Fruit fly (Drosophila melanogaster) S2 (cell line): Measurements from ENCODE around the gene CG32032.

Source experiments
- CG8478 ChIP-seq: fragments of >200 bp; optimal IDR thresholded peaks from 2 replicates; lab custom pipeline; 2018
- CTCF ChIP-seq, 2 experiments: fragments of >200 bp; optimal IDR thresholded peaks; 2 replicates each; lab custom pipeline; 2018

DNA sequence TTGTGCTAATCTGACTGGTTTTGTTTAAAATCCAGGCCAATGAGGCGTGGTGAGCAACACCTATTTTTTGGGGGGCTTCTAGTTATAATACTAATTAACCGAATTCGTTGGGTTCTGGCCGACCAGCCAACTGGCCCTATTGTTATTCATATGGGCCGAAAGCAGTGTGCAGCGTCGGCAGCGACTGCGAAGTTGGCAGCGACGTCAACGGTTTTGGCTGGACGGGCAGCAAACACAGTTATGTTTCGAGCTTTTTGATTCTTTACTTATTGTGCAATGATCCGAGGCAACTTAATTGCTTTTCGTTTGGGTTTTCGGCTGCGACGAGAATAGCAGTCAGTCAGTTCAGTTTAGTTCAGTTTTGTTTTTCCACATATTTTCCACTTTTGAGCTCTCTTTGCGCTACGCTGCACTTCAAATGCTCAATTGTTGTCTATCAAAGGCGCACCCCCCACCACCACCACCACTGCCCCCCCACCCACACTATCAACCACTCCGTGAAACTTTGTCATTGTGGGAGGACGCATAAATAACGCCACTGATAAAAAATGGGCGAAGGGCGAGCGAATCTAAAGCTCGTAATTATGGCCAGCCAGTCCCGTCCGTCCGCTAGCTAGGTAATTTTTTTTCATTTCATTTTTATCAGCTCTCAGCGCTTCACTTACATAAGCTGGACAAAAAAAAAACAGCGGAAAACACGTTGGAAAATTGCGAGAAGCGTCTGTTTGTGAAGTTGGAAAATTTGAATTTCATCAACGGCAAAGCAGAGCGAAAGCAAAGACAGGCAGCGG lies 33.4 kb downstream of the CG32032 start:
- TF ChIP-seq CG8478 (lab: Kevin White, UChicago) (no peak), CTCF (optimal IDR thresholded peaks at IDR 0.05; lab: Kevin White, UChicago) (no peak)
